Worm (Caenorhabditis elegans): ENCODE data around the gene clec-139.

Gene clec-139

ce11 chrII:4619700-4620099 lies 1.9 kb downstream of the clec-139 start, which contains the start of gene clec-138:
Gene clec-138 (minus strand): TSS chrII:4619800.
- no peak for TF ChIP-seq ceh-13 (GFP tag; optimal IDR thresholded peaks at IDR 0.05)
- TF ChIP-seq ets-7 (tag; optimal IDR thresholded peaks at IDR 0.05) = no peak
- TF ChIP-seq sea-1 (GFP tag; conservative IDR thresholded peaks at IDR 0.05) = no peak
- no peak for TF ChIP-seq hmbx-1 (tag; optimal IDR thresholded peaks at IDR 0.05)
- no peak for TF ChIP-seq hnd-1 (tag; optimal IDR thresholded peaks at IDR 0.05)
- no peak for TF ChIP-seq tbx-11 (GFP tag; IDR thresholded peaks at IDR 0.05)
- TF ChIP-seq tra-4 (tag; optimal IDR thresholded peaks at IDR 0.05) = no peak
- TF ChIP-seq tbx-37 (GFP tag; conservative IDR thresholded peaks at IDR 0.05) = no peak
- TF ChIP-seq ceh-36 (tag; optimal IDR thresholded peaks at IDR 0.05) = no peak

- TF ChIP-seq ets-7 (tag; optimal IDR thresholded peaks at IDR 0.05) (no peak), scrt-1 (GFP tag; IDR thresholded peaks at IDR 0.05) (no peak), ceh-36 (tag; optimal IDR thresholded peaks at IDR 0.05) (no peak), sea-1 (GFP tag; conservative IDR thresholded peaks at IDR 0.05) (no peak), tbx-11 (GFP tag; IDR thresholded peaks at IDR 0.05) (no peak), aly-1 (tag; optimal IDR thresholded peaks at IDR 0.05) (no peak)
Observed at ce11 chrII:4617990-4618389, 3.6 kb downstream of the clec-139 start, which contains the start of gene clec-137. Gene clec-137 (minus strand): TSS chrII:4618090.

ce11 chrII:4616443-4616842 lies 5.1 kb downstream of the clec-139 start, which contains the start of gene clec-136:
Gene clec-136 (minus strand): TSS chrII:4616543.
- TF ChIP-seq hmg-4 (GFP tag; optimal IDR thresholded peaks at IDR 0.05) (no peak), ceh-13 (GFP tag; optimal IDR thresholded peaks at IDR 0.05) (no peak), flt-1 (GFP tag; IDR thresholded peaks at IDR 0.05) (no peak), tbx-37 (GFP tag; conservative IDR thresholded peaks at IDR 0.05) (no peak), hnd-1 (tag; optimal IDR thresholded peaks at IDR 0.05) (no peak), scrt-1 (GFP tag; IDR thresholded peaks at IDR 0.05) (no peak), ama-1 (optimal IDR thresholded peaks at IDR 0.05) (no peak)

DNA sequence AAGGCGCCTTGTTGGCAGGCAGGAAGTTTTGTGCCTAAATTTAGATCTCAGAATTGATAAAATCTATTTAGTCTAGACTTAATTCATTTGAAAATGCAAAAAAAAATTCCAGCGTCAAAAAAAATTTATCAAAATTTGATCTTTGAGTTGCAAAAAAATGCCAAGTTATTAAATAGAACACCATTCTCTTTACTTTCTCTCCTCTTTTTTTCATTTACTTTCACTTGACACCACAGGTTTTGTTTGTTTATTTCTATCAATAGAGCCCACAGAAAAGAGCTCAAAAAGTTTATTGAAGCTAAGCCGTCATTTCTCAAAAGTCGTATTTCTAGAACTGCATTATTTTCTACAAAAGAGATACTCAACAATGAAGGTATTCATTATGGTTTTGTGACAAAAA lies 8.9 kb downstream of the clec-139 start, which contains the start of gene pqn-35:
Gene pqn-35 (plus strand): TSS at position 301 of the 400 bp plus-strand sequence.
- TF ChIP-seq tra-4 (tag; optimal IDR thresholded peaks at IDR 0.05) (no peak), hmbx-1 (tag; optimal IDR thresholded peaks at IDR 0.05) (no peak), tbx-37 (GFP tag; conservative IDR thresholded peaks at IDR 0.05) (no peak), F13C5.2 (tag; optimal IDR thresholded peaks at IDR 0.05) (no peak), hmg-4 (GFP tag; optimal IDR thresholded peaks at IDR 0.05) (no peak), ama-1 (optimal IDR thresholded peaks at IDR 0.05) (no peak), pes-1 (GFP tag; IDR thresholded peaks at IDR 0.05) (no peak), tbx-11 (GFP tag; IDR thresholded peaks at IDR 0.05) (no peak), hnd-1 (tag; optimal IDR thresholded peaks at IDR 0.05) (no peak), ceh-13 (GFP tag; optimal IDR thresholded peaks at IDR 0.05) (no peak), B0310.2 (tag; optimal IDR thresholded peaks at IDR 0.05) (no peak), ets-7 (tag; optimal IDR thresholded peaks at IDR 0.05) (no peak), ceh-36 (tag; optimal IDR thresholded peaks at IDR 0.05) (no peak), aly-1 (tag; optimal IDR thresholded peaks at IDR 0.05) (no peak)

DNA sequence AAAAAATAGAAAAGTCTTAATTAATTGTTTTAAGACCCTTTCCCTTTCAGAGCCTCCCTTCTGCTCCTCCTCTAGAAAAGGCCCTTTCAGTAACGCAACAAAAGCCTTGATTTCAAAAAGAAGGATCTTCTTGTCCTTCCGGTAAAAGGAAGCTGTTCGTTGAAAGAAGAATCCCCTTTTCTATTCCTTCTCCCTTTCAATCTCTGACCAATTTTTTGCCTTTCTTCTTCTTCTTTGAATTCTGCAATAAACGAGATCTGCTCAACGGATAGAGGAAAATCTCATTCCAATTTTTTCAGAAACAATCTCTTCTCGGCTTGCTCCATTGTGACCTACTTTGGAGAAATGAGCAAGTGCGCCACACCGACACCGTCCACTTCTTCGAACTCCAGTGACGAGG lies 13.5 kb downstream of the clec-139 start, which contains the start of gene F35D11.3:
Gene F35D11.3 (plus strand): TSS at position 300 of the 400 bp plus-strand sequence.
- TF ChIP-seq pes-1 (GFP tag; IDR thresholded peaks at IDR 0.05) (no peak), flt-1 (GFP tag; IDR thresholded peaks at IDR 0.05) (no peak), F13C5.2 (tag; optimal IDR thresholded peaks at IDR 0.05) (no peak), hnd-1 (tag; optimal IDR thresholded peaks at IDR 0.05) (no peak), B0310.2 (tag; optimal IDR thresholded peaks at IDR 0.05) (no peak), ceh-36 (tag; optimal IDR thresholded peaks at IDR 0.05) (no peak), hmg-4 (GFP tag; optimal IDR thresholded peaks at IDR 0.05) (no peak), tbx-37 (GFP tag; conservative IDR thresholded peaks at IDR 0.05) (no peak)

ce11 chrII:4606687-4607297 lies 14.8 kb downstream of the clec-139 start:
- no peak for TF ChIP-seq ceh-13 (GFP tag; optimal IDR thresholded peaks at IDR 0.05)
- TF ChIP-seq ama-1 (optimal IDR thresholded peaks at IDR 0.05) = no peak
- TF ChIP-seq hmg-4 (GFP tag; optimal IDR thresholded peaks at IDR 0.05) = no peak
- no peak for TF ChIP-seq pes-1 (GFP tag; IDR thresholded peaks at IDR 0.05)
- TF ChIP-seq hmbx-1 (tag; optimal IDR thresholded peaks at IDR 0.05) = no peak
- no peak for TF ChIP-seq ceh-36 (tag; optimal IDR thresholded peaks at IDR 0.05)
- no peak for TF ChIP-seq hnd-1 (tag; optimal IDR thresholded peaks at IDR 0.05)
- TF ChIP-seq scrt-1 (GFP tag; IDR thresholded peaks at IDR 0.05) = no peak
- no peak for TF ChIP-seq aly-1 (tag; optimal IDR thresholded peaks at IDR 0.05)
- TF ChIP-seq tra-4 (tag; optimal IDR thresholded peaks at IDR 0.05) = no peak
- TF ChIP-seq tbx-37 (GFP tag; conservative IDR thresholded peaks at IDR 0.05) = no peak
- no peak for TF ChIP-seq sea-1 (GFP tag; conservative IDR thresholded peaks at IDR 0.05)
- no peak for TF ChIP-seq ets-7 (tag; optimal IDR thresholded peaks at IDR 0.05)
- TF ChIP-seq flt-1 (GFP tag; IDR thresholded peaks at IDR 0.05) = no peak
- no peak for TF ChIP-seq F13C5.2 (tag; optimal IDR thresholded peaks at IDR 0.05)
- TF ChIP-seq tbx-11 (GFP tag; IDR thresholded peaks at IDR 0.05) = no peak
- no peak for TF ChIP-seq B0310.2 (tag; optimal IDR thresholded peaks at IDR 0.05)

- TF ChIP-seq hmbx-1 (tag; optimal IDR thresholded peaks at IDR 0.05) (no peak), pes-1 (GFP tag; IDR thresholded peaks at IDR 0.05) (no peak), scrt-1 (GFP tag; IDR thresholded peaks at IDR 0.05) (no peak), ama-1 (optimal IDR thresholded peaks at IDR 0.05) (no peak), ets-7 (tag; optimal IDR thresholded peaks at IDR 0.05) (no peak), tra-4 (tag; optimal IDR thresholded peaks at IDR 0.05) (no peak), aly-1 (tag; optimal IDR thresholded peaks at IDR 0.05) (no peak), ceh-13 (GFP tag; optimal IDR thresholded peaks at IDR 0.05) (no peak), hnd-1 (tag; optimal IDR thresholded peaks at IDR 0.05) (no peak), flt-1 (GFP tag; IDR thresholded peaks at IDR 0.05) (no peak), tbx-37 (GFP tag; conservative IDR thresholded peaks at IDR 0.05) (no peak), sea-1 (GFP tag; conservative IDR thresholded peaks at IDR 0.05) (no peak), hmg-4 (GFP tag; optimal IDR thresholded peaks at IDR 0.05) (no peak), ceh-36 (tag; optimal IDR thresholded peaks at IDR 0.05) (no peak)
Observed at ce11 chrII:4604680-4605079, 16.9 kb downstream of the clec-139 start.
